Fruit fly (Drosophila melanogaster) whole organism, embryonic: ENCODE data around the gene orion.

Source experiments
- CG10209 ChIP-seq: fragments of 200-800 bp; sonication (Bioruptor generic); optimal IDR thresholded peaks from 3 replicates; lab custom pipeline; 2017; ENCODE audit warnings: missing biosample characterization, mild to moderate bottlenecking, missing genetic modification characterization, missing genetic modification reagents
- CG10462 ChIP-seq: fragments of 200-800 bp; sonication (Bioruptor generic); optimal IDR thresholded peaks from 2 replicates; lab custom pipeline; 2016; ENCODE audit warnings: missing biosample characterization, missing genetic modification characterization
- CG10543 ChIP-seq: fragments of 200-800 bp; sonication (Bioruptor generic); optimal IDR thresholded peaks from 3 replicates; lab custom pipeline; 2017; ENCODE audit warnings: missing biosample characterization, mild to moderate bottlenecking, missing genetic modification characterization, moderate library complexity
- CG11247 ChIP-seq: fragments of 200-800 bp; sonication (Bioruptor generic); IDR thresholded peaks from 2 replicates; pipeline ENCODE4 v1.3.6; 2022; ENCODE audit warnings: missing biosample characterization, missing genetic modification characterization
- CG11723 ChIP-seq: fragments of 200-800 bp; sonication (Bioruptor generic); optimal IDR thresholded peaks from 2 replicates; lab custom pipeline; 2017; ENCODE audit warnings: missing biosample characterization, mild to moderate bottlenecking, missing genetic modification characterization
- CG12744 ChIP-seq: fragments of 200-800 bp; sonication (Bioruptor generic); optimal IDR thresholded peaks from 2 replicates; lab custom pipeline; 2016; ENCODE audit warnings: missing biosample characterization, missing genetic modification characterization
- CG12942 ChIP-seq: fragments of 200-800 bp; sonication (Bioruptor generic); optimal IDR thresholded peaks from 3 replicates; lab custom pipeline; 2016; ENCODE audit warnings: missing biosample characterization, missing genetic modification characterization
- CG14441 ChIP-seq: fragments of 200-800 bp; sonication (Bioruptor generic); IDR thresholded peaks from 2 replicates; pipeline ENCODE4 v1.3.6; 2022; ENCODE audit warnings: missing biosample characterization, missing genetic modification characterization
- CG15011 ChIP-seq: fragments of 200-800 bp; sonication (Bioruptor generic); optimal IDR thresholded peaks from 3 replicates; lab custom pipeline; 2018; ENCODE audit warnings: missing biosample characterization, mild to moderate bottlenecking, missing genetic modification characterization
- CG18619 ChIP-seq: fragments of 200-800 bp; sonication (Bioruptor generic); optimal IDR thresholded peaks from 3 replicates; lab custom pipeline; 2017; ENCODE audit warnings: missing biosample characterization, mild to moderate bottlenecking, missing genetic modification characterization
- CG2116 ChIP-seq: fragments of 200-800 bp; sonication (Bioruptor generic); optimal IDR thresholded peaks from 3 replicates; lab custom pipeline; 2018; ENCODE audit warnings: missing biosample characterization, mild to moderate bottlenecking, missing genetic modification characterization
- CG34376 ChIP-seq: fragments of 200-800 bp; sonication (Bioruptor generic); optimal IDR thresholded peaks from 2 replicates; lab custom pipeline; 2018; ENCODE audit warnings: missing biosample characterization, mild to moderate bottlenecking, missing genetic modification characterization
- CG4328 ChIP-seq: fragments of 200-800 bp; sonication (Bioruptor generic); optimal IDR thresholded peaks from 3 replicates; lab custom pipeline; 2017; ENCODE audit warnings: missing biosample characterization, missing genetic modification reagents, missing genetic modification characterization
- CG6654 ChIP-seq: fragments of 200-800 bp; sonication (Bioruptor generic); optimal IDR thresholded peaks from 2 replicates; lab custom pipeline; 2017; ENCODE audit warnings: missing biosample characterization, mild to moderate bottlenecking, missing genetic modification characterization
- CG7963 ChIP-seq: fragments of 200-800 bp; sonication (Bioruptor generic); IDR thresholded peaks from 3 replicates; pipeline ENCODE4 v1.3.6; 2022; ENCODE audit warnings: missing biosample characterization, missing genetic modification characterization; ENCODE audit not compliant: partially characterized antibody
- CG8089 ChIP-seq: fragments of 200-800 bp; sonication (Bioruptor generic); optimal IDR thresholded peaks from 3 replicates; lab custom pipeline; 2016; ENCODE audit warnings: missing biosample characterization, missing genetic modification characterization
- CG8765 ChIP-seq: fragments of 200-800 bp; sonication (Bioruptor generic); IDR thresholded peaks from 2 replicates; pipeline ENCODE4 v1.3.6; 2022; ENCODE audit warnings: missing biosample characterization, missing genetic modification characterization
- CG9817 ChIP-seq: fragments of 200-800 bp; sonication (Bioruptor generic); optimal IDR thresholded peaks from 2 replicates; lab custom pipeline; 2018; ENCODE audit warnings: missing biosample characterization, mild to moderate bottlenecking, missing genetic modification characterization, moderate library complexity
- CG9932 ChIP-seq: fragments of 200-800 bp; sonication (Bioruptor generic); IDR thresholded peaks from 2 replicates; pipeline ENCODE4 v1.3.6; 2022; ENCODE audit warnings: missing biosample characterization, missing genetic modification characterization
- CHES-1-like ChIP-seq: fragments of 200-800 bp; sonication (Bioruptor generic); optimal IDR thresholded peaks from 2 replicates; lab custom pipeline; 2016; ENCODE audit warnings: missing biosample characterization, missing genetic modification characterization
- Camta ChIP-seq: fragments of 200-800 bp; sonication (Bioruptor generic); optimal IDR thresholded peaks from 2 replicates; lab custom pipeline; 2016; ENCODE audit warnings: missing biosample characterization, missing genetic modification characterization
- CkIIα-i1 ChIP-seq: fragments of 200-800 bp; sonication (Bioruptor generic); IDR thresholded peaks from 2 replicates; pipeline ENCODE4 v1.3.6; 2022; ENCODE audit warnings: missing biosample characterization, missing genetic modification characterization
- CoRest ChIP-seq: fragments of 200-800 bp; sonication (Bioruptor generic); optimal IDR thresholded peaks from 3 replicates; lab custom pipeline; 2018; ENCODE audit warnings: missing biosample characterization, mild to moderate bottlenecking, missing genetic modification characterization, moderate library complexity
- D19B ChIP-seq: fragments of 200-800 bp; sonication (Bioruptor generic); optimal IDR thresholded peaks from 2 replicates; lab custom pipeline; 2017; ENCODE audit warnings: missing biosample characterization, mild to moderate bottlenecking, missing genetic modification characterization
- Deaf1 ChIP-seq: fragments of 200-800 bp; optimal IDR thresholded peaks from 3 replicates; lab custom pipeline; 2019; ENCODE audit warnings: missing biosample characterization, mild to moderate bottlenecking, missing genetic modification characterization, moderate library complexity
- Dll ChIP-seq: fragments of 200-800 bp; sonication (Bioruptor generic); IDR thresholded peaks from 4 replicates; pipeline ENCODE4 v1.3.6; 2022; ENCODE audit warnings: missing biosample characterization, missing genetic modification characterization; ENCODE audit not compliant: partially characterized antibody
- E2f1 ChIP-seq: fragments of 200-800 bp; sonication (Bioruptor generic); IDR thresholded peaks from 2 replicates; pipeline ENCODE4 v1.3.6; 2022; ENCODE audit warnings: missing biosample characterization, missing genetic modification characterization
- HHEX ChIP-seq: fragments of 200-800 bp; sonication (Bioruptor generic); optimal IDR thresholded peaks from 3 replicates; lab custom pipeline; 2017; ENCODE audit warnings: missing biosample characterization, mild to moderate bottlenecking, missing genetic modification characterization, missing genetic modification reagents
- HmgZ ChIP-seq: fragments of 200-800 bp; sonication (Bioruptor generic); optimal IDR thresholded peaks from 2 replicates; lab custom pipeline; 2018; ENCODE audit warnings: missing biosample characterization, mild to moderate bottlenecking, missing genetic modification characterization
- Hr3 ChIP-seq: fragments of 200-800 bp; sonication (Bioruptor generic); optimal IDR thresholded peaks from 3 replicates; lab custom pipeline; 2016; ENCODE audit warnings: missing biosample characterization, missing genetic modification characterization
- NFAT ChIP-seq: fragments of 200-800 bp; sonication (Bioruptor generic); IDR thresholded peaks from 2 replicates; pipeline ENCODE4 v1.3.6; 2022; ENCODE audit warnings: missing biosample characterization, missing genetic modification characterization
- Sox102F ChIP-seq: fragments of 200-800 bp; sonication (Bioruptor generic); optimal IDR thresholded peaks from 2 replicates; lab custom pipeline; 2018; ENCODE audit warnings: missing biosample characterization, mild to moderate bottlenecking, missing genetic modification characterization, moderate library complexity
- Vsx1 ChIP-seq: fragments of 200-800 bp; sonication (Bioruptor generic); optimal IDR thresholded peaks from 2 replicates; lab custom pipeline; 2017; ENCODE audit warnings: missing biosample characterization, mild to moderate bottlenecking, missing genetic modification characterization, missing genetic modification reagents
- amos ChIP-seq: fragments of 200-800 bp; sonication (Bioruptor generic); IDR thresholded peaks from 2 replicates; pipeline ENCODE4 v1.3.6; 2022; ENCODE audit warnings: missing biosample characterization, missing genetic modification characterization; ENCODE audit not compliant: partially characterized antibody
- ase ChIP-seq: fragments of 200-800 bp; sonication (Bioruptor generic); IDR thresholded peaks from 3 replicates; pipeline ENCODE4 v1.3.6; 2022; ENCODE audit warnings: missing biosample characterization, missing genetic modification characterization
- br ChIP-seq: fragments of >200 bp; optimal IDR thresholded peaks from 2 replicates; lab custom pipeline; 2017
- cad ChIP-seq: fragments of >200 bp; optimal IDR thresholded peaks from 2 replicates; lab custom pipeline; 2017; ENCODE audit warnings: missing biosample characterization, missing genetic modification characterization
- cas ChIP-seq: fragments of 200-800 bp; sonication (Bioruptor generic); IDR thresholded peaks from 2 replicates; pipeline ENCODE4 v1.3.6; 2022; ENCODE audit warnings: missing biosample characterization, missing genetic modification characterization
- dmrt11E ChIP-seq: fragments of 200-800 bp; sonication (Bioruptor generic); optimal IDR thresholded peaks from 3 replicates; lab custom pipeline; 2018; ENCODE audit warnings: missing biosample characterization, mild to moderate bottlenecking, missing genetic modification characterization, moderate library complexity
- dysf ChIP-seq: fragments of 200-800 bp; sonication (Bioruptor generic); IDR thresholded peaks from 3 replicates; pipeline ENCODE4 v1.3.6; 2022; ENCODE audit warnings: missing biosample characterization, missing genetic modification characterization
- fu2 ChIP-seq: fragments of 200-800 bp; sonication (Bioruptor generic); optimal IDR thresholded peaks from 2 replicates; lab custom pipeline; 2016; ENCODE audit warnings: missing biosample characterization, missing genetic modification characterization
- her ChIP-seq: fragments of 200-800 bp; sonication (Bioruptor generic); optimal IDR thresholded peaks from 2 replicates; lab custom pipeline; 2016; ENCODE audit warnings: missing biosample characterization, missing genetic modification characterization
- hth ChIP-seq: fragments of >200 bp; optimal IDR thresholded peaks from 2 replicates; lab custom pipeline; 2017; ENCODE audit warnings: inconsistent platforms
- jumu ChIP-seq: fragments of 200-800 bp; sonication (Bioruptor generic); optimal IDR thresholded peaks from 3 replicates; lab custom pipeline; 2016; ENCODE audit warnings: missing biosample characterization, missing genetic modification characterization
- kay ChIP-seq: fragments of 200-800 bp; sonication (Bioruptor generic); optimal IDR thresholded peaks from 2 replicates; lab custom pipeline; 2016; ENCODE audit warnings: missing biosample characterization, missing genetic modification characterization
- klu ChIP-seq: fragments of 200-800 bp; sonication (Bioruptor generic); IDR thresholded peaks from 2 replicates; pipeline ENCODE4 v1.3.6; 2022; ENCODE audit warnings: missing biosample characterization, missing genetic modification characterization
- phol ChIP-seq: fragments of 200-800 bp; sonication (Bioruptor generic); optimal IDR thresholded peaks from 3 replicates; lab custom pipeline; 2018; ENCODE audit warnings: missing biosample characterization, mild to moderate bottlenecking, missing genetic modification characterization, moderate library complexity
- sc ChIP-seq, 3 experiments: fragments of >200 bp in 2 of 3; fragments of 200-800 bp in 1 of 3; sonication (Bioruptor generic) in 1 of 3; optimal IDR thresholded peaks; 2 replicates in 2 of 3; 3 replicates in 1 of 3; lab custom pipeline; 2017; ENCODE audit warnings: mild to moderate bottlenecking in 1 of 3, missing biosample characterization in 1 of 3, missing genetic modification characterization in 1 of 3, missing genetic modification reagents in 1 of 3
- sens ChIP-seq: fragments of 200-800 bp; sonication (Bioruptor generic); peaks from one replicate; lab custom pipeline; 2016; ENCODE audit warnings: missing biosample characterization, missing genetic modification characterization
- sqz ChIP-seq: fragments of 200-800 bp; sonication (Bioruptor generic); optimal IDR thresholded peaks from 3 replicates; lab custom pipeline; 2018; ENCODE audit warnings: missing biosample characterization, mild to moderate bottlenecking, missing genetic modification characterization
- vnd ChIP-seq: fragments of 200-800 bp; sonication (Bioruptor generic); IDR thresholded peaks from 3 replicates; pipeline ENCODE4 v1.3.6; 2022; ENCODE audit warnings: missing biosample characterization, missing genetic modification characterization; ENCODE audit not compliant: partially characterized antibody

Gene orion

dm6 chrX:7934679-7935078 lies 12.0 kb downstream of the orion start, which contains the start of gene RpS14b (continued):
- peak; percentile 73 for TF ChIP-seq CG11247
- no peak for TF ChIP-seq CG6654 (GFP tag; lab: Kevin White, UChicago)
- peak; percentile 44 for TF ChIP-seq dmrt11E (tag; lab: Kevin White, UChicago)
- TF ChIP-seq dysf (GFP tag; lab: Robert Waterston, UW) = peak; percentile 65; the same call in 2 of the 3 replicates
- TF ChIP-seq hth (lab: Kevin White, UChicago) = no peak
- TF ChIP-seq Deaf1 (tag; lab: Kevin White, UChicago) = peak; percentile 7
- TF ChIP-seq phol (tag; lab: Kevin White, UChicago) = peak; percentile 59
- 0 out of 2 replicates have a peak, but pooled peaks have one; percentile 26 for TF ChIP-seq CkIIα-i1 (GFP tag; lab: Robert Waterston, UW)
- TF ChIP-seq CG10462 (GFP tag; lab: Kevin White, UChicago) = no peak
- TF ChIP-seq D19B (GFP tag; lab: Kevin White, UChicago) = peak; percentile 39
- peak; percentile 76 for TF ChIP-seq CG10543 (GFP tag; lab: Kevin White, UChicago)
- peak; percentile 45 for TF ChIP-seq CoRest (tag; lab: Kevin White, UChicago)
- TF ChIP-seq vnd (GFP tag; lab: Robert Waterston, UW) = peak; percentile 66
- peak; percentile 77 for TF ChIP-seq sqz
- TF ChIP-seq CG8089 (GFP tag; lab: Kevin White, UChicago) = no peak
- TF ChIP-seq sc (optimal IDR thresholded peaks at IDR 0.05; lab: Kevin White, UChicago) = no peak
- peak; percentile 8 for TF ChIP-seq sc (GFP tag; optimal IDR thresholded peaks at IDR 0.05; lab: Kevin White, UChicago)
- TF ChIP-seq Vsx1 (GFP tag; lab: Kevin White, UChicago) = peak; percentile 54
- TF ChIP-seq Hr3 (GFP tag; lab: Kevin White, UChicago) = no peak
- TF ChIP-seq CG15011 = peak; percentile 31
- peak; percentile 45 for TF ChIP-seq CG10209 (GFP tag; lab: Kevin White, UChicago)
- TF ChIP-seq CG12942 (GFP tag; lab: Kevin White, UChicago) = peak; percentile 44
- TF ChIP-seq CG9932 = peak; percentile 69
- peak; percentile 77 for TF ChIP-seq CHES-1-like (GFP tag; lab: Kevin White, UChicago)
- TF ChIP-seq CG4328 = peak; percentile 70
- peak; percentile 68 for TF ChIP-seq HHEX (GFP tag; lab: Kevin White, UChicago)
- peak; percentile 82 for TF ChIP-seq NFAT (GFP tag; lab: Robert Waterston, UW)
- peak; percentile 79 for TF ChIP-seq CG34376
- TF ChIP-seq E2f1 (GFP tag; lab: Robert Waterston, UW) = peak; percentile 36; the same call in 1 of the 2 replicates
- peak; percentile 62 for TF ChIP-seq HmgZ (tag; lab: Kevin White, UChicago)
- peak; percentile 83 for TF ChIP-seq amos
- TF ChIP-seq CG8765 = no peak; the same call in 1 of the 2 replicates
- peak; percentile 31 for TF ChIP-seq fu2 (GFP tag; lab: Kevin White, UChicago)
- TF ChIP-seq CG7963 = 0 out of 3 replicates have a peak, but pooled peaks have one; percentile 43
- TF ChIP-seq cas (GFP tag; lab: Robert Waterston, UW) = no peak; the same call in 1 of the 2 replicates
- peak; percentile 15 for TF ChIP-seq CG11723 (GFP tag; lab: Kevin White, UChicago)
- TF ChIP-seq sens (GFP tag; lab: Kevin White, UChicago) = peak; percentile 88
- TF ChIP-seq Camta (GFP tag; lab: Kevin White, UChicago) = peak; percentile 37
- TF ChIP-seq cad (GFP tag; lab: Kevin White, UChicago) = no peak
- TF ChIP-seq her (GFP tag; lab: Kevin White, UChicago) = peak; percentile 63
- TF ChIP-seq klu (GFP tag; lab: Robert Waterston, UW) = peak; percentile 23; the same call in 1 of the 2 replicates
- TF ChIP-seq CG9817 = peak; percentile 58
- peak; percentile 57 for TF ChIP-seq CG18619
- TF ChIP-seq CG2116 (GFP tag; lab: Kevin White, UChicago) = peak; percentile 98
- TF ChIP-seq br (lab: Kevin White, UChicago) = no peak
- TF ChIP-seq kay (GFP tag; lab: Kevin White, UChicago) = no peak
- no peak for TF ChIP-seq CG12744
- TF ChIP-seq jumu = no peak
- peak; percentile 64 for TF ChIP-seq CG14441 (GFP tag; lab: Robert Waterston, UW)
- peak; percentile 67; the same call in 2 of the 3 replicates for TF ChIP-seq ase (GFP tag; lab: Robert Waterston, UW)
- peak; percentile 70 for TF ChIP-seq Dll (GFP tag; lab: Robert Waterston, UW)
- TF ChIP-seq Sox102F = no peak
